Fruit fly (Drosophila melanogaster) whole organism, pupa: ENCODE results near the gene CG4991.

Experiments
- CG8301 ChIP-seq: fragments of 200-800 bp; sonication (Bioruptor generic); optimal IDR thresholded peaks from 2 replicates; lab custom pipeline; 2018; ENCODE audit warnings: missing biosample characterization, mild to moderate bottlenecking, missing genetic modification characterization
- CG9948 ChIP-seq: fragments of 200-800 bp; sonication (Bioruptor generic); optimal IDR thresholded peaks from 2 replicates; lab custom pipeline; 2018; ENCODE audit warnings: missing biosample characterization, mild to moderate bottlenecking, missing genetic modification characterization, moderate library complexity
- D1 ChIP-seq: fragments of 200-800 bp; sonication (Bioruptor generic); optimal IDR thresholded peaks from 2 replicates; lab custom pipeline; 2018; ENCODE audit warnings: missing biosample characterization, mild to moderate bottlenecking, missing genetic modification characterization, moderate library complexity
- rn ChIP-seq: fragments of 200-800 bp; sonication (Bioruptor generic); IDR thresholded peaks from 2 replicates; pipeline ENCODE4 v1.3.6; 2022; ENCODE audit warnings: missing biosample characterization, missing genetic modification characterization

dm6 chrX:17110556-17111177, 19.0 kb downstream of the CG4991 start:
- TF ChIP-seq rn (no peak), CG8301 (no peak), D1 (no peak), CG9948 (no peak)
